Fruit fly (Drosophila melanogaster) whole organism: ENCODE measurements around the gene CG7298.

ENCODE experiments used
- CG8478 ChIP-seq: fragments of >200 bp; optimal IDR thresholded peaks from 2 replicates; lab custom pipeline; 2018; ENCODE audit warnings: inconsistent platforms
- Dll ChIP-seq: fragments of >200 bp; optimal IDR thresholded peaks from 2 replicates; lab custom pipeline; 2017
- EcR ChIP-seq, 2 experiments: fragments of >200 bp; optimal IDR thresholded peaks; 2 replicates each; lab custom pipeline; 2017; ENCODE audit warnings: missing biosample characterization in 2 of 2, missing genetic modification characterization in 2 of 2, missing genetic modification reagents in 2 of 2
- pan ChIP-seq: fragments of >200 bp; optimal IDR thresholded peaks from 2 replicates; lab custom pipeline; 2017
- psq ChIP-seq: fragments of >200 bp; optimal IDR thresholded peaks from 2 replicates; lab custom pipeline; 2017
- usp ChIP-seq: fragments of >200 bp; optimal IDR thresholded peaks from 2 replicates; lab custom pipeline; 2017; ENCODE audit warnings: missing biosample characterization, missing genetic modification characterization, mixed read lengths

CG7298 gene

dm6 chr3L:20203587-20203986, at the start of gene CG7298:
Gene CG7298, minus strand, starts transcription at chr3L:20203687.
- TF ChIP-seq EcR (GFP tag; optimal IDR thresholded peaks at IDR 0.05; lab: Kevin White, UChicago) = no peak
- TF ChIP-seq pan (lab: Kevin White, UChicago) = no peak
- TF ChIP-seq Dll (lab: Kevin White, UChicago) = no peak
- TF ChIP-seq CG8478 (lab: Kevin White, UChicago) = no peak
- TF ChIP-seq usp = no peak
- TF ChIP-seq psq (lab: Kevin White, UChicago) = no peak

dm6 chr3L:20247513-20248173, 44.2 kb upstream of the CG7298 start, which contains the start of gene rdgC:
Gene rdgC, plus strand, starts transcription at chr3L:20248080.
- TF ChIP-seq EcR (GFP tag; optimal IDR thresholded peaks at IDR 0.05; lab: Kevin White, UChicago) = no peak
- no peak for TF ChIP-seq CG8478 (lab: Kevin White, UChicago)
- no peak for TF ChIP-seq pan (lab: Kevin White, UChicago)
- no peak for TF ChIP-seq Dll (lab: Kevin White, UChicago)
- TF ChIP-seq psq (lab: Kevin White, UChicago) = no peak
- TF ChIP-seq usp = no peak

- TF ChIP-seq pan (lab: Kevin White, UChicago) (no peak), Dll (lab: Kevin White, UChicago) (no peak), usp (no peak), CG8478 (lab: Kevin White, UChicago) (no peak), EcR (GFP tag; optimal IDR thresholded peaks at IDR 0.05; lab: Kevin White, UChicago) (no peak), psq (lab: Kevin White, UChicago) (no peak)
Measured at dm6 chr3L:20241987-20242982, 38.8 kb upstream of the CG7298 start.

- TF ChIP-seq psq (lab: Kevin White, UChicago) = no peak
- TF ChIP-seq Dll (lab: Kevin White, UChicago) = no peak
- no peak for TF ChIP-seq CG8478 (lab: Kevin White, UChicago)
- no peak for TF ChIP-seq EcR (GFP tag; optimal IDR thresholded peaks at IDR 0.05; lab: Kevin White, UChicago)
- TF ChIP-seq usp = no peak
- TF ChIP-seq pan (lab: Kevin White, UChicago) = no peak
Measured at dm6 chr3L:20241163-20241970, 37.9 kb upstream of the CG7298 start, which contains the start of the genes CG6951 and CG17233. Gene CG6951, plus strand, starts transcription at chr3L:20241267. Gene CG17233, minus strand, starts transcription at chr3L:20241903.

- TF ChIP-seq CG8478 (lab: Kevin White, UChicago) = no peak
- TF ChIP-seq EcR (GFP tag; optimal IDR thresholded peaks at IDR 0.05; lab: Kevin White, UChicago) = no peak
- TF ChIP-seq psq (lab: Kevin White, UChicago) = no peak
- TF ChIP-seq usp = no peak
- TF ChIP-seq pan (lab: Kevin White, UChicago) = no peak
- TF ChIP-seq Dll (lab: Kevin White, UChicago) = no peak
Measured at dm6 chr3L:20240753-20241152, 37.3 kb upstream of the CG7298 start, which contains the start of gene Clc. Gene Clc, plus strand, starts transcription at chr3L:20241053.

dm6 chr3L:20237167-20237566, 33.7 kb upstream of the CG7298 start:
- TF ChIP-seq usp = no peak
- TF ChIP-seq CG8478 (lab: Kevin White, UChicago) = no peak
- no peak for TF ChIP-seq EcR (GFP tag; optimal IDR thresholded peaks at IDR 0.05; lab: Kevin White, UChicago)
- no peak for TF ChIP-seq pan (lab: Kevin White, UChicago)
- TF ChIP-seq psq (lab: Kevin White, UChicago) = no peak
- TF ChIP-seq Dll (lab: Kevin White, UChicago) = no peak

- TF ChIP-seq psq (lab: Kevin White, UChicago) (no peak), pan (lab: Kevin White, UChicago) (no peak), usp (no peak), EcR (GFP tag; optimal IDR thresholded peaks at IDR 0.05; lab: Kevin White, UChicago) (no peak), CG8478 (lab: Kevin White, UChicago) (no peak), Dll (lab: Kevin White, UChicago) (no peak)
Measured at dm6 chr3L:20231369-20231768, 27.9 kb upstream of the CG7298 start, which contains the start of gene CG13813. Gene CG13813, plus strand, starts transcription at chr3L:20231669.

- TF ChIP-seq EcR (GFP tag; optimal IDR thresholded peaks at IDR 0.05; lab: Kevin White, UChicago) (no peak), Dll (lab: Kevin White, UChicago) (no peak), pan (lab: Kevin White, UChicago) (no peak), CG8478 (lab: Kevin White, UChicago) (no peak), usp (no peak), psq (lab: Kevin White, UChicago) (no peak)
Measured at dm6 chr3L:20230178-20230775, 26.8 kb upstream of the CG7298 start.

- no peak for TF ChIP-seq CG8478 (lab: Kevin White, UChicago)
- TF ChIP-seq usp = no peak
- TF ChIP-seq pan (lab: Kevin White, UChicago) = no peak
Measured at dm6 chr3L:20226153-20226552, 22.7 kb upstream of the CG7298 start.

dm6 chr3L:20223398-20223951, 20.0 kb upstream of the CG7298 start, which contains the start of gene CG17147:
Gene CG17147, plus strand, starts transcription at chr3L:20223932.
- TF ChIP-seq Dll (lab: Kevin White, UChicago) = no peak
- TF ChIP-seq EcR (GFP tag; optimal IDR thresholded peaks at IDR 0.05; lab: Kevin White, UChicago) = no peak
